Worm (Caenorhabditis elegans) whole organism, midembryonic: ENCODE data around the gene F26G1.3.

Experiments used
- T22C8.4 ChIP-seq: fragments of 200-800 bp; sonication (Bioruptor generic); IDR thresholded peaks from 2 replicates; pipeline ENCODE4 v1.3.6; 2022; ENCODE audit warnings: missing genetic modification characterization, missing compliant biosample characterization
- cog-1 ChIP-seq: sonication (generic microtip); optimal IDR thresholded peaks from 2 replicates; lab custom pipeline; 2016; ENCODE audit warnings: missing genetic modification characterization, missing compliant biosample characterization
- flt-1 ChIP-seq: fragments of 200-800 bp; sonication (Bioruptor generic); IDR thresholded peaks from 2 replicates; pipeline ENCODE4 v1.3.6; 2022; ENCODE audit warnings: missing genetic modification characterization, missing compliant biosample characterization
- klf-2 ChIP-seq: fragments of 200-800 bp; sonication (Bioruptor generic); conservative IDR thresholded peaks from 2 replicates; pipeline ENCODE4 v1.3.6; 2022; ENCODE audit warnings: missing genetic modification reagents, missing genetic modification characterization, missing compliant biosample characterization
- med-1 ChIP-seq: sonication (generic microtip); optimal IDR thresholded peaks from 2 replicates; lab custom pipeline; 2017; ENCODE audit warnings: missing genetic modification characterization, mild to moderate bottlenecking, missing compliant biosample characterization, antibody characterized with exemption, missing genetic modification reagents; ENCODE audit not compliant: insufficient read depth
- ref-1 ChIP-seq: fragments of 200-800 bp; sonication (Bioruptor generic); conservative IDR thresholded peaks from 2 replicates; pipeline ENCODE4 v1.3.6; 2022; ENCODE audit warnings: missing genetic modification reagents, missing genetic modification characterization, missing compliant biosample characterization
- tab-1 ChIP-seq: fragments of 200-800 bp; sonication (Bioruptor generic); IDR thresholded peaks from 2 replicates; pipeline ENCODE4 v1.3.6; 2022; ENCODE audit warnings: missing genetic modification characterization, missing compliant biosample characterization
- ztf-23 ChIP-seq: fragments of 200-800 bp; sonication (Bioruptor generic); IDR thresholded peaks from 2 replicates; pipeline ENCODE4 v1.3.6; 2022; ENCODE audit warnings: missing genetic modification reagents, missing genetic modification characterization, missing compliant biosample characterization
- ztf-29 ChIP-seq: fragments of 200-800 bp; sonication (Bioruptor generic); IDR thresholded peaks from 2 replicates; pipeline ENCODE4 v1.3.6; 2022; ENCODE audit warnings: missing genetic modification reagents, missing genetic modification characterization, missing compliant biosample characterization

- TF ChIP-seq med-1 (GFP tag; lab: Kevin White, UChicago): no peak
- TF ChIP-seq flt-1: no peak
- no peak for TF ChIP-seq ztf-23 (GFP tag; lab: Robert Waterston, UW)
- TF ChIP-seq klf-2: no peak
- TF ChIP-seq tab-1 (GFP tag; lab: Robert Waterston, UW): no peak
- no peak for TF ChIP-seq ref-1 (GFP tag; lab: Robert Waterston, UW)
- no peak for TF ChIP-seq cog-1 (tag; lab: Kevin White, UChicago)
- TF ChIP-seq T22C8.4 (GFP tag; lab: Robert Waterston, UW): no peak
- TF ChIP-seq ztf-29: no peak
Measured at ce11 chrII:4773891-4774432, 15.4 kb downstream of the F26G1.3 start, which contains the start of the genes F26G1.9 and F26G1.10.
